Worm (Caenorhabditis elegans) whole organism, L2 larva: ENCODE data around the gene srx-22.

Experiments
- C34F6.9 ChIP-seq: fragments of 150-350 bp; optimal IDR thresholded peaks from 2 replicates; lab custom pipeline; 2014; ENCODE audit warnings: missing biosample characterization, missing genetic modification characterization
- F13H6.1 ChIP-seq: sonication (generic microtip); optimal IDR thresholded peaks from 2 replicates; lab custom pipeline; 2016; ENCODE audit warnings: missing genetic modification characterization, missing compliant biosample characterization
- ZK546.5 ChIP-seq: sonication (generic microtip); optimal IDR thresholded peaks from 2 replicates; lab custom pipeline; 2017; ENCODE audit warnings: missing biosample characterization, missing genetic modification characterization
- alr-1 ChIP-seq: fragments of 150-350 bp; optimal IDR thresholded peaks from 2 replicates; lab custom pipeline; 2014; ENCODE audit warnings: missing biosample characterization, missing genetic modification characterization
- aly-2 ChIP-seq: fragments of 150-350 bp; optimal IDR thresholded peaks from 2 replicates; lab custom pipeline; 2014; ENCODE audit warnings: missing biosample characterization, missing genetic modification characterization
- ama-1 ChIP-seq: fragments of 150-350 bp; optimal IDR thresholded peaks from 2 replicates; lab custom pipeline; 2018; ENCODE audit warnings: inconsistent platforms
- blmp-1 ChIP-seq: sonication (generic microtip); optimal IDR thresholded peaks from 2 replicates; lab custom pipeline; 2017; ENCODE audit warnings: missing genetic modification characterization, mild to moderate bottlenecking, missing compliant biosample characterization, antibody characterized with exemption, moderate library complexity; ENCODE audit not compliant: insufficient read depth
- ceh-16 ChIP-seq: fragments of 150-350 bp; optimal IDR thresholded peaks from 2 replicates; lab custom pipeline; 2014; ENCODE audit warnings: missing biosample characterization, missing genetic modification characterization
- ceh-82 ChIP-seq: fragments of 150-350 bp; optimal IDR thresholded peaks from 2 replicates; lab custom pipeline; 2014; ENCODE audit warnings: missing biosample characterization, missing genetic modification characterization
- crh-2 ChIP-seq: sonication (generic microtip); optimal IDR thresholded peaks from 2 replicates; lab custom pipeline; 2017; ENCODE audit warnings: missing biosample characterization, missing genetic modification characterization
- dmd-4 ChIP-seq: sonication (generic microtip); optimal IDR thresholded peaks from 2 replicates; lab custom pipeline; 2017; ENCODE audit warnings: missing biosample characterization, missing genetic modification characterization
- egl-27 ChIP-seq: sonication (generic microtip); optimal IDR thresholded peaks from 3 replicates; lab custom pipeline; 2017; ENCODE audit warnings: missing biosample characterization, missing genetic modification reagents, missing genetic modification characterization
- elt-1 ChIP-seq: fragments of 150-350 bp; optimal IDR thresholded peaks from 2 replicates; lab custom pipeline; 2014; ENCODE audit warnings: missing biosample characterization, missing genetic modification characterization
- elt-3 ChIP-seq: sonication (generic microtip); optimal IDR thresholded peaks from 2 replicates; lab custom pipeline; 2017; ENCODE audit warnings: missing biosample characterization, missing genetic modification characterization
- fos-1 ChIP-seq: fragments of 150-350 bp; optimal IDR thresholded peaks from 2 replicates; lab custom pipeline; 2014; ENCODE audit warnings: missing biosample characterization, missing genetic modification characterization
- gmeb-1 ChIP-seq: fragments of 150-350 bp; optimal IDR thresholded peaks from 2 replicates; lab custom pipeline; 2014; ENCODE audit warnings: missing biosample characterization, missing genetic modification characterization
- lin-11 ChIP-seq: fragments of 150-350 bp; sonication (generic microtip); optimal IDR thresholded peaks from 2 replicates; lab custom pipeline; 2014; ENCODE audit warnings: missing biosample characterization, missing genetic modification characterization, inconsistent platforms, mixed read lengths
- lsy-2 ChIP-seq, 2 experiments: fragments of 150-350 bp in 1 of 2; sonication (generic microtip) in 1 of 2; optimal IDR thresholded peaks; 2 replicates each; lab custom pipeline; 2014 to 2017; ENCODE audit warnings: missing biosample characterization in 2 of 2, missing genetic modification characterization in 2 of 2
- mab-5 ChIP-seq: fragments of 150-350 bp; optimal IDR thresholded peaks from 2 replicates; lab custom pipeline; 2014; ENCODE audit warnings: missing biosample characterization, missing genetic modification characterization
- mbf-1 ChIP-seq: sonication (generic microtip); optimal IDR thresholded peaks from 2 replicates; lab custom pipeline; 2017; ENCODE audit warnings: missing biosample characterization, missing genetic modification characterization
- mdl-1 ChIP-seq, 2 experiments: fragments of 150-350 bp in 1 of 2; sonication (generic microtip) in 1 of 2; optimal IDR thresholded peaks; 2 replicates each; lab custom pipeline; 2017; ENCODE audit warnings: missing biosample characterization in 2 of 2, missing genetic modification characterization in 2 of 2
- nhr-10 ChIP-seq: sonication (generic microtip); optimal IDR thresholded peaks from 2 replicates; lab custom pipeline; 2017; ENCODE audit warnings: missing biosample characterization, missing genetic modification characterization
- nhr-11 ChIP-seq: fragments of 150-350 bp; optimal IDR thresholded peaks from 2 replicates; lab custom pipeline; 2014; ENCODE audit warnings: missing biosample characterization, missing genetic modification characterization
- nhr-129 ChIP-seq: fragments of 150-350 bp; optimal IDR thresholded peaks from 2 replicates; lab custom pipeline; 2014; ENCODE audit warnings: missing biosample characterization, missing genetic modification characterization
- nhr-21 ChIP-seq: fragments of 150-350 bp; optimal IDR thresholded peaks from 2 replicates; lab custom pipeline; 2014; ENCODE audit warnings: missing biosample characterization, missing genetic modification characterization
- nhr-23 ChIP-seq: fragments of 150-350 bp; optimal IDR thresholded peaks from 2 replicates; lab custom pipeline; 2014; ENCODE audit warnings: missing biosample characterization, missing genetic modification reagents, missing genetic modification characterization
- nhr-237 ChIP-seq: fragments of 150-350 bp; optimal IDR thresholded peaks from 2 replicates; lab custom pipeline; 2014; ENCODE audit warnings: missing biosample characterization, missing genetic modification characterization
- nhr-25 ChIP-seq: fragments of 150-350 bp; sonication (generic microtip); optimal IDR thresholded peaks from 3 replicates; lab custom pipeline; 2014; ENCODE audit warnings: missing biosample characterization, missing genetic modification characterization
- nhr-6 ChIP-seq: fragments of 150-350 bp; optimal IDR thresholded peaks from 2 replicates; lab custom pipeline; 2014; ENCODE audit warnings: missing biosample characterization, missing genetic modification characterization
- nhr-77 ChIP-seq: fragments of 150-350 bp; optimal IDR thresholded peaks from 2 replicates; lab custom pipeline; 2014; ENCODE audit warnings: missing biosample characterization, missing genetic modification characterization
- sem-4 ChIP-seq: fragments of 150-350 bp; optimal IDR thresholded peaks from 2 replicates; lab custom pipeline; 2014; ENCODE audit warnings: missing biosample characterization, missing genetic modification reagents, missing genetic modification characterization
- skn-1 ChIP-seq: sonication (generic microtip); optimal IDR thresholded peaks from 2 replicates; lab custom pipeline; 2017; ENCODE audit warnings: missing biosample characterization, missing genetic modification characterization
- sma-3 ChIP-seq: sonication (generic microtip); optimal IDR thresholded peaks from 2 replicates; lab custom pipeline; 2016; ENCODE audit warnings: missing genetic modification reagents, missing genetic modification characterization, missing compliant biosample characterization
- sma-9 ChIP-seq, 2 experiments: fragments of 150-350 bp in 1 of 2; sonication (generic microtip) in 1 of 2; optimal IDR thresholded peaks; 2 replicates each; lab custom pipeline; 2014 to 2016; ENCODE audit warnings: missing genetic modification characterization in 2 of 2, mild to moderate bottlenecking in 1 of 2, missing biosample characterization in 1 of 2, missing compliant biosample characterization in 1 of 2, missing genetic modification reagents in 1 of 2, moderate library complexity in 1 of 2
- snpc-4 ChIP-seq: fragments of 150-350 bp; optimal IDR thresholded peaks from 2 replicates; lab custom pipeline; 2014; ENCODE audit warnings: missing biosample characterization, missing genetic modification characterization
- unc-39 ChIP-seq: fragments of 150-350 bp; optimal IDR thresholded peaks from 2 replicates; lab custom pipeline; 2014; ENCODE audit warnings: missing biosample characterization, missing genetic modification characterization
- unc-55 ChIP-seq: fragments of 150-350 bp; sonication (generic microtip); optimal IDR thresholded peaks from 3 replicates; lab custom pipeline; 2014; ENCODE audit warnings: missing biosample characterization, missing genetic modification reagents, missing genetic modification characterization
- zag-1 ChIP-seq: fragments of 150-350 bp; optimal IDR thresholded peaks from 2 replicates; lab custom pipeline; 2014; ENCODE audit warnings: missing biosample characterization, missing genetic modification characterization
- ztf-1 ChIP-seq: fragments of 200-800 bp; sonication (Bioruptor generic); conservative IDR thresholded peaks from 2 replicates; pipeline ENCODE4 v1.3.6; 2022; ENCODE audit warnings: missing genetic modification characterization, missing compliant biosample characterization
- ztf-11 ChIP-seq: sonication (generic microtip); optimal IDR thresholded peaks from 2 replicates; lab custom pipeline; 2017; ENCODE audit warnings: missing biosample characterization, missing genetic modification characterization
- ztf-4 ChIP-seq: fragments of 150-350 bp; optimal IDR thresholded peaks from 2 replicates; lab custom pipeline; 2014; ENCODE audit warnings: missing biosample characterization, missing genetic modification characterization

srx-22 gene

ce11 chrV:708808-709207 is 29.0 kb downstream of the srx-22 start, which contains the start of gene srbc-39:
TSS of gene srbc-39 (plus strand) at chrV:709108.
- TF ChIP-seq sma-9 (GFP tag; optimal IDR thresholded peaks at IDR 0.05; lab: Kevin White, UChicago) (no peak), sma-9 (tag; optimal IDR thresholded peaks at IDR 0.05; lab: Kevin White, UChicago) (no peak), mbf-1 (tag; lab: Kevin White, UChicago) (no peak), crh-2 (no peak), nhr-77 (tag; lab: Kevin White, UChicago) (no peak), ceh-82 (no peak), ztf-1 (GFP tag; lab: Robert Waterston, UW) (no peak), dmd-4 (no peak), gmeb-1 (tag; lab: Kevin White, UChicago) (no peak), blmp-1 (tag; lab: Kevin White, UChicago) (no peak), fos-1 (tag; lab: Kevin White, UChicago) (no peak), sem-4 (tag; lab: Kevin White, UChicago) (no peak)

DNA sequence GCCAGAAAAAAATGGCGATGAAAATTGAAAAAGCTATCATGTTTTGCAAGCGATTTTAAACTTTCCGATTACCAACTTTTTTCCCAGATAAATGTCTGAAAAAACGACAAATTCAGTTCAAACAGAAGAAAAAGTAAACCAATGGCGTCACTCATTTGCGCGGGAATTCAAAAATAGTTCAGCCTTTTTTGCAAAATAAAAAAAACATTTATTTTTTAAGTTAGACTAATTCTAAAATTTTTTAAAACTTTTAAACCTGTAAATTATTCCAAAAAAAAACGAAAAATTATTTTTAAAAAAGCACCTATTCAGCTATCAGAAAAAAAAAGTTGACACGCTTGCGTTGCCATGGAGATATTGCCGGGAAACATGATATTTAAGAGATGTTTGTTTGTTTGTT is 33.1 kb downstream of the srx-22 start, which contains the start of gene cyp-33C11:
Gene cyp-33C11 (minus strand): TSS at position 101 of the 400 bp plus-strand sequence.
- TF ChIP-seq C34F6.9 = no peak
- no peak for TF ChIP-seq aly-2 (tag; lab: Kevin White, UChicago)
- TF ChIP-seq zag-1 (tag; lab: Kevin White, UChicago) = no peak
- no peak for TF ChIP-seq F13H6.1 (tag; lab: Kevin White, UChicago)
- TF ChIP-seq lsy-2 (tag; optimal IDR thresholded peaks at IDR 0.05; lab: Kevin White, UChicago) = no peak
- no peak for TF ChIP-seq nhr-10 (tag; lab: Kevin White, UChicago)
- TF ChIP-seq unc-39 = no peak
- no peak for TF ChIP-seq elt-1
- no peak for TF ChIP-seq alr-1
- TF ChIP-seq mdl-1 (tag; optimal IDR thresholded peaks at IDR 0.05; lab: Kevin White, UChicago) = no peak
- no peak for TF ChIP-seq nhr-129 (tag; lab: Kevin White, UChicago)
- no peak for TF ChIP-seq dmd-4
- TF ChIP-seq ceh-16 (tag; lab: Kevin White, UChicago) = no peak
- no peak for TF ChIP-seq ztf-1 (GFP tag; lab: Robert Waterston, UW)
- no peak for TF ChIP-seq skn-1 (tag; lab: Kevin White, UChicago)
- no peak for TF ChIP-seq lin-11 (tag; lab: Kevin White, UChicago)
- no peak for TF ChIP-seq sma-9 (GFP tag; optimal IDR thresholded peaks at IDR 0.05; lab: Kevin White, UChicago)
- TF ChIP-seq sma-9 (tag; optimal IDR thresholded peaks at IDR 0.05; lab: Kevin White, UChicago) = no peak

ce11 chrV:719731-720130 is 40.0 kb downstream of the srx-22 start, which contains the start of gene srbc-40:
TSS of gene srbc-40 (minus strand) at chrV:719831.
- TF ChIP-seq mab-5 (no peak), nhr-237 (tag; lab: Kevin White, UChicago) (no peak), lin-11 (tag; lab: Kevin White, UChicago) (no peak), lsy-2 (tag; optimal IDR thresholded peaks at IDR 0.05; lab: Kevin White, UChicago) (no peak), nhr-129 (tag; lab: Kevin White, UChicago) (no peak), ceh-82 (no peak), egl-27 (tag; lab: Kevin White, UChicago) (no peak), mbf-1 (tag; lab: Kevin White, UChicago) (no peak), ZK546.5 (tag; lab: Kevin White, UChicago) (no peak)

ce11 chrV:722889-723288 is 43.1 kb downstream of the srx-22 start:
- TF ChIP-seq unc-55 (GFP tag; lab: Kevin White, UChicago) (no peak), ceh-82 (no peak), ztf-11 (no peak), ztf-4 (tag; lab: Kevin White, UChicago) (no peak), aly-2 (tag; lab: Kevin White, UChicago) (no peak), C34F6.9 (no peak), nhr-6 (tag; lab: Kevin White, UChicago) (no peak), elt-3 (tag; lab: Kevin White, UChicago) (no peak), nhr-23 (tag; lab: Kevin White, UChicago) (no peak), F13H6.1 (tag; lab: Kevin White, UChicago) (no peak)

- TF ChIP-seq elt-1 (no peak), alr-1 (no peak), sma-3 (GFP tag; lab: Kevin White, UChicago) (peak; percentile 70), zag-1 (tag; lab: Kevin White, UChicago) (no peak), nhr-10 (tag; lab: Kevin White, UChicago) (no peak), skn-1 (tag; lab: Kevin White, UChicago) (no peak), ama-1 (peak; percentile 98), nhr-6 (tag; lab: Kevin White, UChicago) (peak; percentile 63), fos-1 (tag; lab: Kevin White, UChicago) (no peak), mbf-1 (tag; lab: Kevin White, UChicago) (no peak), sma-9 (GFP tag; optimal IDR thresholded peaks at IDR 0.05; lab: Kevin White, UChicago) (peak; percentile 77), sma-9 (tag; optimal IDR thresholded peaks at IDR 0.05; lab: Kevin White, UChicago) (no peak), F13H6.1 (tag; lab: Kevin White, UChicago) (peak; percentile 71), egl-27 (tag; lab: Kevin White, UChicago) (no peak), elt-3 (tag; lab: Kevin White, UChicago) (no peak), snpc-4 (tag; lab: Kevin White, UChicago) (peak; percentile 37), lin-11 (tag; lab: Kevin White, UChicago) (no peak), ceh-16 (tag; lab: Kevin White, UChicago) (no peak), nhr-11 (tag; lab: Kevin White, UChicago) (no peak), mdl-1 (tag; optimal IDR thresholded peaks at IDR 0.05; lab: Kevin White, UChicago) (no peak), C34F6.9 (peak; percentile 32), ztf-1 (GFP tag; lab: Robert Waterston, UW) (0 out of 2 replicates have a peak, but pooled peaks have one; percentile 18), mab-5 (no peak), ztf-4 (tag; lab: Kevin White, UChicago) (peak; percentile 89), sem-4 (tag; lab: Kevin White, UChicago) (peak; percentile 8), nhr-21 (tag; lab: Kevin White, UChicago) (peak; percentile 95), nhr-25 (tag; lab: Kevin White, UChicago) (peak; percentile 89)
Measured at ce11 chrV:723895-724352, 44.2 kb downstream of the srx-22 start, which contains the start of gene fbxb-72. TSS of gene fbxb-72 (minus strand) at chrV:723952.
